Fruit fly (Drosophila melanogaster) whole organism, embryonic: ENCODE results near the gene Psa.

Experiments used
- Adf1 ChIP-seq: fragments of 200-800 bp; sonication (Bioruptor generic); IDR thresholded peaks from 2 replicates; pipeline ENCODE4 v1.3.6; 2022; ENCODE audit warnings: missing biosample characterization, missing genetic modification characterization
- Atf6 ChIP-seq: fragments of 200-800 bp; sonication (Bioruptor generic); IDR thresholded peaks from 2 replicates; pipeline ENCODE4 v1.3.6; 2022; ENCODE audit warnings: missing biosample characterization, missing genetic modification characterization
- CG10366 ChIP-seq: fragments of 200-800 bp; sonication (Bioruptor generic); IDR thresholded peaks from 2 replicates; pipeline ENCODE4 v1.3.6; 2022; ENCODE audit warnings: missing biosample characterization, missing genetic modification characterization
- CG10462 ChIP-seq: fragments of 200-800 bp; sonication (Bioruptor generic); optimal IDR thresholded peaks from 2 replicates; lab custom pipeline; 2016; ENCODE audit warnings: missing biosample characterization, missing genetic modification characterization
- CG10565 ChIP-seq: fragments of 200-800 bp; sonication (Bioruptor generic); optimal IDR thresholded peaks from 3 replicates; lab custom pipeline; 2016; ENCODE audit warnings: missing biosample characterization, mild to moderate bottlenecking, missing genetic modification characterization
- CG11247 ChIP-seq: fragments of 200-800 bp; sonication (Bioruptor generic); IDR thresholded peaks from 2 replicates; pipeline ENCODE4 v1.3.6; 2022; ENCODE audit warnings: missing biosample characterization, missing genetic modification characterization
- CG12071 ChIP-seq: fragments of 200-800 bp; sonication (Bioruptor generic); optimal IDR thresholded peaks from 3 replicates; lab custom pipeline; 2018; ENCODE audit warnings: missing biosample characterization, mild to moderate bottlenecking, missing genetic modification characterization
- CG12104 ChIP-seq: fragments of 200-800 bp; sonication (Bioruptor generic); optimal IDR thresholded peaks from 3 replicates; lab custom pipeline; 2016; ENCODE audit warnings: missing biosample characterization, missing genetic modification characterization
- CG12744 ChIP-seq: fragments of 200-800 bp; sonication (Bioruptor generic); optimal IDR thresholded peaks from 2 replicates; lab custom pipeline; 2016; ENCODE audit warnings: missing biosample characterization, missing genetic modification characterization
- CG13123 ChIP-seq: fragments of 200-800 bp; sonication (Bioruptor generic); optimal IDR thresholded peaks from 2 replicates; lab custom pipeline; 2016; ENCODE audit warnings: missing biosample characterization, missing genetic modification characterization
- CG1529 ChIP-seq: fragments of 200-800 bp; sonication (Bioruptor generic); optimal IDR thresholded peaks from 3 replicates; lab custom pipeline; 2018; ENCODE audit warnings: missing biosample characterization, missing genetic modification characterization
- CG15479 ChIP-seq: fragments of 200-800 bp; sonication (Bioruptor generic); optimal IDR thresholded peaks from 3 replicates; lab custom pipeline; 2019; ENCODE audit warnings: missing biosample characterization, mild to moderate bottlenecking, missing genetic modification characterization, moderate library complexity
- CG16813 ChIP-seq: fragments of 200-800 bp; sonication (Bioruptor generic); IDR thresholded peaks from 3 replicates; pipeline ENCODE4 v1.3.6; 2022; ENCODE audit warnings: missing biosample characterization, missing genetic modification characterization; ENCODE audit not compliant: partially characterized antibody
- CG2712 ChIP-seq: fragments of 200-800 bp; optimal IDR thresholded peaks from 3 replicates; lab custom pipeline; 2019; ENCODE audit warnings: missing biosample characterization, mild to moderate bottlenecking, missing genetic modification characterization, moderate library complexity
- CG32767 ChIP-seq: fragments of 200-800 bp; sonication (Bioruptor generic); IDR thresholded peaks from 2 replicates; pipeline ENCODE4 v1.3.6; 2022; ENCODE audit warnings: missing biosample characterization, missing genetic modification characterization
- CG3407 ChIP-seq: fragments of 200-800 bp; sonication (Bioruptor generic); optimal IDR thresholded peaks from 2 replicates; lab custom pipeline; 2018; ENCODE audit warnings: missing biosample characterization, mild to moderate bottlenecking, missing genetic modification characterization
- CG4328 ChIP-seq: fragments of 200-800 bp; sonication (Bioruptor generic); optimal IDR thresholded peaks from 3 replicates; lab custom pipeline; 2017; ENCODE audit warnings: missing biosample characterization, missing genetic modification reagents, missing genetic modification characterization
- CG6689 ChIP-seq: fragments of 200-800 bp; sonication (Bioruptor generic); IDR thresholded peaks from 2 replicates; pipeline ENCODE4 v1.3.6; 2022; ENCODE audit warnings: missing biosample characterization, missing genetic modification characterization
- CG7987 ChIP-seq: fragments of 200-800 bp; sonication (Bioruptor generic); optimal IDR thresholded peaks from 2 replicates; lab custom pipeline; 2018; ENCODE audit warnings: missing biosample characterization, mild to moderate bottlenecking, missing genetic modification characterization, moderate library complexity
- CG9932 ChIP-seq: fragments of 200-800 bp; sonication (Bioruptor generic); IDR thresholded peaks from 2 replicates; pipeline ENCODE4 v1.3.6; 2022; ENCODE audit warnings: missing biosample characterization, missing genetic modification characterization
- D ChIP-seq, 2 experiments: fragments of 200-800 bp in 1 of 2; fragments of >200 bp in 1 of 2; sonication (Bioruptor generic) in 1 of 2; optimal IDR thresholded peaks; 2 replicates in 1 of 2; 3 replicates in 1 of 2; lab custom pipeline; 2017; ENCODE audit warnings: mild to moderate bottlenecking in 1 of 2, missing biosample characterization in 1 of 2, missing genetic modification characterization in 1 of 2, missing genetic modification reagents in 1 of 2
- Deaf1 ChIP-seq: fragments of 200-800 bp; optimal IDR thresholded peaks from 3 replicates; lab custom pipeline; 2019; ENCODE audit warnings: missing biosample characterization, mild to moderate bottlenecking, missing genetic modification characterization, moderate library complexity
- Fer2 ChIP-seq: fragments of 200-800 bp; sonication (Bioruptor generic); optimal IDR thresholded peaks from 2 replicates; lab custom pipeline; 2018; ENCODE audit warnings: missing biosample characterization, mild to moderate bottlenecking, missing genetic modification characterization, moderate library complexity
- Rfx ChIP-seq: fragments of 200-800 bp; sonication (Bioruptor generic); IDR thresholded peaks from 2 replicates; pipeline ENCODE4 v1.3.6; 2022; ENCODE audit warnings: missing biosample characterization, missing genetic modification characterization
- Scr ChIP-seq: fragments of 200-800 bp; sonication (Bioruptor generic); IDR thresholded peaks from 2 replicates; pipeline ENCODE4 v1.3.6; 2022; ENCODE audit warnings: missing biosample characterization, missing genetic modification characterization; ENCODE audit not compliant: partially characterized antibody
- TFAM ChIP-seq: fragments of 200-800 bp; sonication (Bioruptor generic); optimal IDR thresholded peaks from 2 replicates; lab custom pipeline; 2017; ENCODE audit warnings: missing biosample characterization, missing genetic modification characterization, inconsistent platforms
- ato ChIP-seq: fragments of 200-800 bp; sonication (Bioruptor generic); IDR thresholded peaks from 2 replicates; pipeline ENCODE4 v1.3.6; 2022; ENCODE audit warnings: missing biosample characterization, missing genetic modification characterization; ENCODE audit not compliant: partially characterized antibody
- az2 ChIP-seq: fragments of 200-800 bp; sonication (Bioruptor generic); optimal IDR thresholded peaks from 3 replicates; lab custom pipeline; 2016; ENCODE audit warnings: missing biosample characterization, missing genetic modification characterization
- btn ChIP-seq: fragments of 200-800 bp; sonication (Bioruptor generic); optimal IDR thresholded peaks from 2 replicates; lab custom pipeline; 2016; ENCODE audit warnings: missing biosample characterization, missing genetic modification characterization
- crc ChIP-seq: fragments of 200-800 bp; sonication (Bioruptor generic); optimal IDR thresholded peaks from 2 replicates; lab custom pipeline; 2016; ENCODE audit warnings: missing biosample characterization, missing genetic modification characterization
- crol ChIP-seq: fragments of 200-800 bp; sonication (Bioruptor generic); IDR thresholded peaks from 2 replicates; pipeline ENCODE4 v1.3.6; 2022; ENCODE audit warnings: missing biosample characterization, missing genetic modification characterization
- crp ChIP-seq, 2 experiments: fragments of 200-800 bp; sonication (Bioruptor generic); optimal IDR thresholded peaks; 2 replicates in 1 of 2; 3 replicates in 1 of 2; lab custom pipeline; 2017; ENCODE audit warnings: missing biosample characterization in 2 of 2, missing genetic modification characterization in 2 of 2, mild to moderate bottlenecking in 1 of 2, moderate library complexity in 1 of 2
- dmrt11E ChIP-seq: fragments of 200-800 bp; sonication (Bioruptor generic); optimal IDR thresholded peaks from 3 replicates; lab custom pipeline; 2018; ENCODE audit warnings: missing biosample characterization, mild to moderate bottlenecking, missing genetic modification characterization, moderate library complexity
- gce ChIP-seq: fragments of 200-800 bp; sonication (Bioruptor generic); IDR thresholded peaks from 3 replicates; pipeline ENCODE4 v1.3.6; 2022; ENCODE audit warnings: missing biosample characterization, missing genetic modification characterization
- gsb-n ChIP-seq: fragments of 200-800 bp; sonication (Bioruptor generic); optimal IDR thresholded peaks from 3 replicates; lab custom pipeline; 2018; ENCODE audit warnings: missing biosample characterization, mild to moderate bottlenecking, missing genetic modification characterization
- insv ChIP-seq, 2 experiments: fragments of 200-800 bp; sonication (Bioruptor generic); optimal IDR thresholded peaks; 3 replicates each; lab custom pipeline; 2016 to 2018; ENCODE audit warnings: missing biosample characterization in 2 of 2, missing genetic modification characterization in 2 of 2
- inv ChIP-seq: fragments of 200-800 bp; sonication (Bioruptor generic); IDR thresholded peaks from 2 replicates; pipeline ENCODE4 v1.3.6; 2022; ENCODE audit warnings: missing biosample characterization, missing genetic modification characterization; ENCODE audit not compliant: partially characterized antibody
- lbe ChIP-seq: fragments of 200-800 bp; sonication (Bioruptor generic); optimal IDR thresholded peaks from 2 replicates; lab custom pipeline; 2016; ENCODE audit warnings: missing biosample characterization, mild to moderate bottlenecking, missing genetic modification characterization
- onecut ChIP-seq: fragments of 200-800 bp; sonication (Bioruptor generic); IDR thresholded peaks from 2 replicates; pipeline ENCODE4 v1.3.6; 2022; ENCODE audit warnings: missing biosample characterization, missing genetic modification characterization
- slp2 ChIP-seq: fragments of 200-800 bp; sonication (Bioruptor generic); optimal IDR thresholded peaks from 2 replicates; lab custom pipeline; 2016; ENCODE audit warnings: missing biosample characterization, missing genetic modification characterization
- ssp ChIP-seq: fragments of 200-800 bp; sonication (Bioruptor generic); IDR thresholded peaks from 2 replicates; pipeline ENCODE4 v1.3.6; 2022; ENCODE audit warnings: missing biosample characterization, missing genetic modification characterization
- stwl ChIP-seq: fragments of 200-800 bp; sonication (Bioruptor generic); optimal IDR thresholded peaks from 3 replicates; lab custom pipeline; 2018; ENCODE audit warnings: missing biosample characterization, mild to moderate bottlenecking, missing genetic modification characterization, moderate library complexity
- tll ChIP-seq, 2 experiments: fragments of 200-800 bp in 1 of 2; fragments of >200 bp in 1 of 2; sonication (Bioruptor generic) in 1 of 2; optimal IDR thresholded peaks; 2 replicates each; lab custom pipeline; 2017 to 2019; ENCODE audit warnings: missing biosample characterization in 2 of 2, missing genetic modification characterization in 2 of 2, mild to moderate bottlenecking in 1 of 2, moderate library complexity in 1 of 2
- twi ChIP-seq: fragments of 200-800 bp; optimal IDR thresholded peaks from 2 replicates; lab custom pipeline; 2019; ENCODE audit warnings: missing biosample characterization, mild to moderate bottlenecking, missing genetic modification characterization, moderate library complexity
- zen ChIP-seq: fragments of 200-800 bp; sonication (Bioruptor generic); optimal IDR thresholded peaks from 3 replicates; lab custom pipeline; 2018; ENCODE audit warnings: missing biosample characterization, mild to moderate bottlenecking, missing genetic modification characterization, moderate library complexity

Psa gene

DNA sequence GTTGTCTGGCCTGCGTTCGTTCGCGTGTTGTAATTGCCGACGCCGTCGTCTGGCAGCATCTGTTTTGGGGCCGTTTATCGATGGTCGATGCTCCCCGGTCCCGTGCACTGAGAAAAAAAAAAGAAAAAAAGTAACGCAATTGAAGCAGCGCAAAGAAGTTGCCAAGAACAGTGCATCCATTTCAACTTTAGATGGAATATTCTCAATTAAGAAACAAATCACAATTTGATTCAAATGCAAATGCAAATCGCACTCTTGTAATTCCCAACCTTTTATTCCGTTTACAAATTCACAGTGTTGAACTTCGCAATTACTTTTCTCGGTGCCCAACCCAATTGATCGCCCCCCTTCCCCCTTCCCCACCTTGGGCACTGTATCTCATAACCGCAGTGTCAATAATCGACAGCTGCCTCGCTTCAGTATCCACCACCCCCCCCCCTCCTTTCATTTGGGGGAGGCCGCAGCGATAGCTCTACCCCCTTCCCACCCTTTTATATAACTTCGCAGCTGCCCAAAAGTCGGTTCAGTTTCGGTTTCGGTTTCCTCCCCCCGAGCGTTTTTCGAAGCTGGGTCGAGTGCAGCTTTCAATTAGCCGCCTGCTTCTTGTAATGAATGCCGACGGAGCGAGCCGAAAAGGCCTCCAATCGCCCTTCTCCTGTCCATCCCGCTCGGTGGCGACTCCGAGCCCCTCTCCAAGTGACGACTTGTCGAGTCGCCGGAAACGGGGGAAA, 44.5 kb upstream of the Psa start:
- TF ChIP-seq crol (GFP tag; lab: Robert Waterston, UW) (peak; percentile 82), CG13123 (GFP tag; lab: Kevin White, UChicago) (no peak), lbe (GFP tag; lab: Kevin White, UChicago) (peak; percentile 34), CG6689 (GFP tag; lab: Robert Waterston, UW) (no peak), Deaf1 (tag; lab: Kevin White, UChicago) (peak; percentile 6), CG12104 (GFP tag; lab: Kevin White, UChicago) (no peak)
- TF ChIP-seq, all 482 proteins: peak for 3

DNA sequence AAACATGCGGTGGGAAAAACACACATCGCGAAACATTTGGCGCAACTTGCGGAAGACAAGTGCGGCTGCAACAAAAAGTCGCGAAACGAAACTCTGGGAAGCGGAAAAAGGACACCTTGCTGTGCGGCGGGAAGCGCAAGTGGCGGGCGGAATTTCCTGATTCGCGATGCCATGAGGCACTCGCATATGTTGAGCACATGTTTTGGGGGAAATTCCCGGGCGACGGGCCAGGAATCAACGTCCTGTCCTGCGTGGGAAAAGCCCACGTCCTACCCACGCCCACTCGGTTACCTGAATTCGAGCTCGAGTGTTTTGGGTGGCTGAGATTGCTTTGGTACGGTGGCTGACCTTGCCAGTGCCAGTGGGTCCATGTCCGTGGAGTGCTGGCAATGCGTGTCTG, 40.8 kb upstream of the Psa start:
- TF ChIP-seq inv (GFP tag; lab: Robert Waterston, UW), result no peak
- TF ChIP-seq CG15479 (GFP tag; lab: Kevin White, UChicago), result peak; percentile 33
- peak; percentile 94 for TF ChIP-seq twi
- peak; percentile 43 for TF ChIP-seq D (optimal IDR thresholded peaks at IDR 0.05; lab: Kevin White, UChicago)
- no peak for TF ChIP-seq D (GFP tag; optimal IDR thresholded peaks at IDR 0.05; lab: Kevin White, UChicago)
- no peak for TF ChIP-seq Adf1 (GFP tag; lab: Robert Waterston, UW)
- TF ChIP-seq CG12071 (GFP tag; lab: Kevin White, UChicago), result no peak
- no peak for TF ChIP-seq slp2
- no peak for TF ChIP-seq CG32767
- peak in 1 of 2 experiments; percentile 72 for TF ChIP-seq tll (GFP tag; optimal IDR thresholded peaks at IDR 0.05; lab: Kevin White, UChicago)
- 0 out of 2 replicates have a peak, but pooled peaks have one; percentile 10 for TF ChIP-seq CG11247

DNA sequence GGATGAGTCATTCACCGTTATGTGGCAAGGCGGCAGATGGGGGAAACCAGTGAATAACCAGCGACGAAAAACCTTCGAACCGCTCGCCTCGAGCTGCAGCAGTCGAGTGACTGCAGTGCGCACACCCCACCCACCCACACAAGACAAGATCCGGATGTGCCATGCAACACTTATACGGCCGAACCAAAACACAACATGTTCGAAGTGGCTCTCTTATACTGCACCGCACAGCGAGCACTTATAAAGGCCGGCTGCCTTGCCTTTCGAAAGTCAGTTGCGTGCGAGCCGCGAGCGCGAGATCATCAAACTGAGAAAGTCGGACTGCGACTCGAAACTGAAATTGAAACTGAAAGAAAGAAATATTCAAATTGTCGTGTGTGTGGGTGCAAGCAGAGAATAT, 39.1 kb upstream of the Psa start, which contains the start of gene rho:
Gene rho (plus strand): TSS at position 265 of the 400 bp plus-strand sequence.
- TF ChIP-seq dmrt11E (tag; lab: Kevin White, UChicago) (no peak), CG7987 (peak; percentile 32), onecut (peak; percentile 31; the same call in 1 of the 2 replicates), CG2712 (tag; lab: Kevin White, UChicago) (peak; percentile 54), az2 (GFP tag; lab: Kevin White, UChicago) (no peak), CG12744 (GFP tag; lab: Kevin White, UChicago) (no peak), ato (GFP tag; lab: Robert Waterston, UW) (peak; percentile 71; the same call in 1 of the 2 replicates), CG4328 (GFP tag; lab: Kevin White, UChicago) (no peak), CG10462 (GFP tag; lab: Kevin White, UChicago) (no peak), stwl (tag; lab: Kevin White, UChicago) (peak; percentile 1), CG16813 (0 out of 3 replicates have a peak, but pooled peaks have one; percentile 14), inv (GFP tag; lab: Robert Waterston, UW) (no peak), CG1529 (GFP tag; lab: Kevin White, UChicago) (peak; percentile 31), CG3407 (GFP tag; lab: Kevin White, UChicago) (no peak), Fer2 (tag; lab: Kevin White, UChicago) (no peak), crc (GFP tag; lab: Kevin White, UChicago) (no peak), ssp (GFP tag; lab: Robert Waterston, UW) (no peak), TFAM (GFP tag; lab: Kevin White, UChicago) (no peak), CG10366 (GFP tag; lab: Robert Waterston, UW) (no peak), insv (GFP tag; optimal IDR thresholded peaks at IDR 0.05; lab: Kevin White, UChicago) (peak in 1 of 2 experiments; percentile 13), zen (tag; lab: Kevin White, UChicago) (peak; percentile 18), btn (no peak), crp (GFP tag; optimal IDR thresholded peaks at IDR 0.05; lab: Kevin White, UChicago) (peak in 1 of 2 experiments; percentile 25), gce (GFP tag; lab: Robert Waterston, UW) (peak; percentile 73; the same call in 1 of the 3 replicates), Rfx (GFP tag; lab: Robert Waterston, UW) (peak; percentile 45), Atf6 (peak; percentile 52), CG10565 (GFP tag; lab: Kevin White, UChicago) (no peak), CG9932 (GFP tag; lab: Robert Waterston, UW) (0 out of 2 replicates have a peak, but pooled peaks have one; percentile 13), Scr (peak; percentile 46), gsb-n (tag; lab: Kevin White, UChicago) (peak; percentile 46)
